Fruit fly (Drosophila melanogaster) whole organism, prepupa: ENCODE results near the gene Nup154.
A peak's percentile ranks its signal among the peaks of the same experiment; 100 is the strongest.

ENCODE experiments used
- Blimp-1 ChIP-seq: fragments of 200-800 bp; sonication (Bioruptor generic); optimal IDR thresholded peaks from 3 replicates; lab custom pipeline; 2017; ENCODE audit warnings: missing biosample characterization, missing genetic modification characterization, mild to moderate bottlenecking, moderate library complexity, missing genetic modification reagents
- CG10631 ChIP-seq: fragments of 200-800 bp; sonication (Bioruptor generic); optimal IDR thresholded peaks from 2 replicates; lab custom pipeline; 2016; ENCODE audit warnings: missing biosample characterization, missing genetic modification characterization
- CG10669 ChIP-seq: fragments of 200-800 bp; sonication (Bioruptor generic); optimal IDR thresholded peaks from 3 replicates; lab custom pipeline; 2018; ENCODE audit warnings: missing biosample characterization, mild to moderate bottlenecking, missing genetic modification characterization, moderate library complexity
- CG11762 ChIP-seq: fragments of 200-800 bp; sonication (Bioruptor generic); optimal IDR thresholded peaks from 3 replicates; lab custom pipeline; 2016; ENCODE audit warnings: missing biosample characterization, missing genetic modification characterization; ENCODE audit not compliant: insufficient read depth
- CG11902 ChIP-seq: fragments of 200-800 bp; sonication (Bioruptor generic); optimal IDR thresholded peaks from 3 replicates; lab custom pipeline; 2016; ENCODE audit warnings: missing biosample characterization, missing genetic modification characterization
- CG15336 ChIP-seq: fragments of 200-800 bp; sonication (Bioruptor generic); IDR thresholded peaks from 2 replicates; pipeline ENCODE4 v1.3.6; 2022; ENCODE audit warnings: missing biosample characterization, missing genetic modification characterization
- CG1621 ChIP-seq: fragments of 200-800 bp; sonication (Bioruptor generic); optimal IDR thresholded peaks from 3 replicates; lab custom pipeline; 2018; ENCODE audit warnings: missing biosample characterization, mild to moderate bottlenecking, missing genetic modification characterization
- CG16779 ChIP-seq: fragments of 200-800 bp; sonication (Bioruptor generic); optimal IDR thresholded peaks from 3 replicates; lab custom pipeline; 2017; ENCODE audit warnings: missing biosample characterization, mild to moderate bottlenecking, missing genetic modification characterization
- CG31627 ChIP-seq: fragments of 200-800 bp; sonication (Bioruptor generic); optimal IDR thresholded peaks from 3 replicates; lab custom pipeline; 2016; ENCODE audit warnings: missing biosample characterization, missing genetic modification characterization
- CG32006 ChIP-seq: fragments of 200-800 bp; sonication (Bioruptor generic); optimal IDR thresholded peaks from 3 replicates; lab custom pipeline; 2017; ENCODE audit warnings: missing biosample characterization, mild to moderate bottlenecking, missing genetic modification characterization
- CG34406 ChIP-seq: fragments of 200-800 bp; sonication (Bioruptor generic); optimal IDR thresholded peaks from 3 replicates; lab custom pipeline; 2016; ENCODE audit warnings: missing biosample characterization, missing genetic modification characterization
- CG3919 ChIP-seq: fragments of 200-800 bp; sonication (Bioruptor generic); optimal IDR thresholded peaks from 3 replicates; lab custom pipeline; 2016; ENCODE audit warnings: missing biosample characterization, missing genetic modification characterization
- CG4318 ChIP-seq: fragments of 200-800 bp; sonication (Bioruptor generic); optimal IDR thresholded peaks from 3 replicates; lab custom pipeline; 2017; ENCODE audit warnings: missing biosample characterization, mild to moderate bottlenecking, missing genetic modification characterization
- CG6163 ChIP-seq: fragments of 200-800 bp; sonication (Bioruptor generic); IDR thresholded peaks from 3 replicates; pipeline ENCODE4 v1.3.6; 2022; ENCODE audit warnings: missing biosample characterization, missing genetic modification characterization
- CG6276 ChIP-seq: fragments of 200-800 bp; sonication (Bioruptor generic); optimal IDR thresholded peaks from 2 replicates; lab custom pipeline; 2017; ENCODE audit warnings: missing biosample characterization, mild to moderate bottlenecking, missing genetic modification characterization
- CG6808 ChIP-seq: fragments of 200-800 bp; sonication (Bioruptor generic); optimal IDR thresholded peaks from 3 replicates; lab custom pipeline; 2017; ENCODE audit warnings: missing biosample characterization, missing genetic modification characterization, mild to moderate bottlenecking, moderate library complexity, missing genetic modification reagents
- CG7368 ChIP-seq: fragments of 200-800 bp; sonication (Bioruptor generic); optimal IDR thresholded peaks from 3 replicates; lab custom pipeline; 2016; ENCODE audit warnings: missing biosample characterization, missing genetic modification characterization
- CG8119 ChIP-seq: fragments of 200-800 bp; sonication (Bioruptor generic); IDR thresholded peaks from 3 replicates; pipeline ENCODE4 v1.3.6; 2022; ENCODE audit warnings: missing biosample characterization, missing genetic modification characterization
- CG8319 ChIP-seq: fragments of 200-800 bp; sonication (Bioruptor generic); optimal IDR thresholded peaks from 3 replicates; lab custom pipeline; 2016; ENCODE audit warnings: missing biosample characterization, missing genetic modification characterization
- CG9139 ChIP-seq: fragments of 200-800 bp; sonication (Bioruptor generic); optimal IDR thresholded peaks from 3 replicates; lab custom pipeline; 2017; ENCODE audit warnings: missing biosample characterization, mild to moderate bottlenecking, missing genetic modification characterization
- Eip75B ChIP-seq: fragments of 200-800 bp; sonication (Bioruptor generic); optimal IDR thresholded peaks from 3 replicates; lab custom pipeline; 2016; ENCODE audit warnings: missing biosample characterization, missing genetic modification characterization
- Eip78C ChIP-seq: fragments of 200-800 bp; sonication (Bioruptor generic); peaks from one replicate; lab custom pipeline; 2016; ENCODE audit warnings: missing biosample characterization, missing genetic modification characterization
- Eip93F ChIP-seq: fragments of 200-800 bp; sonication (Bioruptor generic); optimal IDR thresholded peaks from 2 replicates; lab custom pipeline; 2016; ENCODE audit warnings: missing biosample characterization, mild to moderate bottlenecking, missing genetic modification characterization
- Ets21C ChIP-seq: fragments of 200-800 bp; sonication (Bioruptor generic); optimal IDR thresholded peaks from 3 replicates; lab custom pipeline; 2016; ENCODE audit warnings: missing biosample characterization, missing genetic modification characterization
- Gug ChIP-seq: fragments of 200-800 bp; sonication (Bioruptor generic); IDR thresholded peaks from 2 replicates; pipeline ENCODE4 v1.3.6; 2022; ENCODE audit warnings: missing biosample characterization, missing genetic modification characterization
- Hr38 ChIP-seq: sonication (Bioruptor generic); optimal IDR thresholded peaks from 2 replicates; lab custom pipeline; 2016; ENCODE audit warnings: missing biosample characterization, missing genetic modification characterization
- Hr4 ChIP-seq: fragments of 200-800 bp; sonication (Bioruptor generic); optimal IDR thresholded peaks from 3 replicates; lab custom pipeline; 2016; ENCODE audit warnings: missing biosample characterization, missing genetic modification characterization
- Lpt ChIP-seq: fragments of 200-800 bp; sonication (Bioruptor generic); optimal IDR thresholded peaks from 3 replicates; lab custom pipeline; 2016; ENCODE audit warnings: missing biosample characterization, missing genetic modification characterization
- Met ChIP-seq: fragments of 200-800 bp; sonication (Bioruptor generic); optimal IDR thresholded peaks from 3 replicates; lab custom pipeline; 2016; ENCODE audit warnings: missing biosample characterization, missing genetic modification characterization
- OdsH ChIP-seq: fragments of 200-800 bp; sonication (Bioruptor generic); optimal IDR thresholded peaks from 3 replicates; lab custom pipeline; 2016; ENCODE audit warnings: missing biosample characterization, missing genetic modification characterization
- Smox ChIP-seq: fragments of 200-800 bp; sonication (Bioruptor generic); optimal IDR thresholded peaks from 3 replicates; lab custom pipeline; 2016; ENCODE audit warnings: missing biosample characterization, missing genetic modification characterization
- Sox102F ChIP-seq: fragments of 200-800 bp; sonication (Bioruptor generic); optimal IDR thresholded peaks from 2 replicates; lab custom pipeline; 2016; ENCODE audit warnings: missing biosample characterization, mild to moderate bottlenecking, missing genetic modification characterization
- Sox14 ChIP-seq: fragments of 200-800 bp; sonication (Bioruptor generic); optimal IDR thresholded peaks from 3 replicates; lab custom pipeline; 2016; ENCODE audit warnings: missing biosample characterization, missing genetic modification characterization
- Sox15 ChIP-seq: fragments of 200-800 bp; sonication (Bioruptor generic); optimal IDR thresholded peaks from 3 replicates; lab custom pipeline; 2016; ENCODE audit warnings: missing biosample characterization, missing genetic modification characterization
- achi ChIP-seq: fragments of 200-800 bp; sonication (Bioruptor generic); optimal IDR thresholded peaks from 3 replicates; lab custom pipeline; 2016; ENCODE audit warnings: missing biosample characterization, missing genetic modification characterization
- acj6 ChIP-seq: fragments of 200-800 bp; sonication (Bioruptor generic); optimal IDR thresholded peaks from 3 replicates; lab custom pipeline; 2016; ENCODE audit warnings: missing biosample characterization, missing genetic modification characterization
- dac ChIP-seq: fragments of 200-800 bp; sonication (Bioruptor generic); optimal IDR thresholded peaks from 2 replicates; lab custom pipeline; 2017; ENCODE audit warnings: missing biosample characterization, mild to moderate bottlenecking, missing genetic modification characterization
- dsx ChIP-seq: fragments of 200-800 bp; optimal IDR thresholded peaks from 3 replicates; lab custom pipeline; 2019; ENCODE audit warnings: missing biosample characterization, mild to moderate bottlenecking, missing genetic modification characterization, moderate library complexity; ENCODE audit not compliant: poor library complexity, severe bottlenecking
- eg ChIP-seq: fragments of 200-800 bp; sonication (Bioruptor generic); IDR thresholded peaks from 3 replicates; pipeline ENCODE4 v1.3.6; 2022; ENCODE audit warnings: missing biosample characterization, missing genetic modification characterization
- esn ChIP-seq: fragments of 200-800 bp; sonication (Bioruptor generic); optimal IDR thresholded peaks from 2 replicates; lab custom pipeline; 2016; ENCODE audit warnings: missing biosample characterization, mild to moderate bottlenecking, missing genetic modification characterization, moderate library complexity
- fd85E ChIP-seq: fragments of 200-800 bp; sonication (Bioruptor generic); optimal IDR thresholded peaks from 3 replicates; lab custom pipeline; 2016; ENCODE audit warnings: missing biosample characterization, missing genetic modification characterization
- fkh ChIP-seq: fragments of 200-800 bp; sonication (Bioruptor generic); optimal IDR thresholded peaks from 3 replicates; lab custom pipeline; 2017; ENCODE audit warnings: missing biosample characterization, mild to moderate bottlenecking, missing genetic modification characterization, moderate library complexity
- lz ChIP-seq: fragments of 200-800 bp; sonication (Bioruptor generic); optimal IDR thresholded peaks from 3 replicates; lab custom pipeline; 2016; ENCODE audit warnings: missing biosample characterization, missing genetic modification characterization
- net ChIP-seq: fragments of 200-800 bp; sonication (Bioruptor generic); optimal IDR thresholded peaks from 3 replicates; lab custom pipeline; 2016; ENCODE audit warnings: missing biosample characterization, missing genetic modification characterization
- spab ChIP-seq: fragments of 200-800 bp; sonication (Bioruptor generic); optimal IDR thresholded peaks from 2 replicates; lab custom pipeline; 2017; ENCODE audit warnings: missing biosample characterization, mild to moderate bottlenecking, missing genetic modification characterization, missing genetic modification reagents
- ss ChIP-seq, 2 experiments: fragments of 200-800 bp; sonication (Bioruptor generic); optimal IDR thresholded peaks; 2 replicates in 1 of 2; 3 replicates in 1 of 2; lab custom pipeline; 2017 to 2018; ENCODE audit warnings: mild to moderate bottlenecking in 2 of 2, missing biosample characterization in 2 of 2, missing genetic modification characterization in 2 of 2, moderate library complexity in 1 of 2

Nup154 gene

DNA sequence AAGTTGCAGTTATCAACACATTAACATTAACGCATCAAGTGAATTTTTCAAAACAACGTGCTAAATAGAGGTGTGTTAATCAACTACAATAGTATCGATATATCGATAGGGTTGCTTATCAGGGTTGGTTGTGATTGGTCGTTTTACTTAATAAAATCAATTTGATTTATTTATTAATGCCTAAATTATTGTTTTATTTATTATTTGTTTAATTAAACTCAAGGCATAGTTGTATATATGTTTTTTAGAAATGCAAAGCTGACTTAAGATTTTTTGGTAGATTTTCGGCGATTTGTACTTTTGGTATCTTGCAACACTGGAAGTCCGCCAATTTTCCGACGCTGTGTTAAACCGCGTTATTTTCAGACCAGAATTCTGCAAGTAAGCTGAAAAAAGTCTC lies 6.4 kb downstream of the Nup154 start, which contains the start of the genes Art8 and dUTPase (continued):
- TF ChIP-seq esn (GFP tag; lab: Kevin White, UChicago) (peak; percentile 73), CG1621 (peak; percentile 13), fkh (GFP tag; lab: Kevin White, UChicago) (no peak), CG11762 (peak; percentile 39), dsx (GFP tag; lab: Kevin White, UChicago) (peak; percentile 52), Eip78C (GFP tag; lab: Kevin White, UChicago) (peak; percentile 85), Sox15 (GFP tag; lab: Kevin White, UChicago) (peak; percentile 35), CG10669 (GFP tag; lab: Kevin White, UChicago) (peak; percentile 38), CG8319 (peak; percentile 19), Ets21C (GFP tag; lab: Kevin White, UChicago) (no peak), CG6163 (GFP tag; lab: Robert Waterston, UW) (0 out of 3 replicates have a peak, but pooled peaks have one; percentile 19), CG15336 (0 out of 2 replicates have a peak, but pooled peaks have one; percentile 32), OdsH (GFP tag; lab: Kevin White, UChicago) (peak; percentile 65), fd85E (GFP tag; lab: Kevin White, UChicago) (no peak), Smox (no peak), dac (no peak), CG16779 (tag; lab: Kevin White, UChicago) (no peak), CG4318 (GFP tag; lab: Kevin White, UChicago) (no peak), Hr38 (GFP tag; lab: Kevin White, UChicago) (no peak), CG6276 (no peak), Eip75B (GFP tag; lab: Kevin White, UChicago) (no peak), Met (GFP tag; lab: Kevin White, UChicago) (peak; percentile 66)

DNA sequence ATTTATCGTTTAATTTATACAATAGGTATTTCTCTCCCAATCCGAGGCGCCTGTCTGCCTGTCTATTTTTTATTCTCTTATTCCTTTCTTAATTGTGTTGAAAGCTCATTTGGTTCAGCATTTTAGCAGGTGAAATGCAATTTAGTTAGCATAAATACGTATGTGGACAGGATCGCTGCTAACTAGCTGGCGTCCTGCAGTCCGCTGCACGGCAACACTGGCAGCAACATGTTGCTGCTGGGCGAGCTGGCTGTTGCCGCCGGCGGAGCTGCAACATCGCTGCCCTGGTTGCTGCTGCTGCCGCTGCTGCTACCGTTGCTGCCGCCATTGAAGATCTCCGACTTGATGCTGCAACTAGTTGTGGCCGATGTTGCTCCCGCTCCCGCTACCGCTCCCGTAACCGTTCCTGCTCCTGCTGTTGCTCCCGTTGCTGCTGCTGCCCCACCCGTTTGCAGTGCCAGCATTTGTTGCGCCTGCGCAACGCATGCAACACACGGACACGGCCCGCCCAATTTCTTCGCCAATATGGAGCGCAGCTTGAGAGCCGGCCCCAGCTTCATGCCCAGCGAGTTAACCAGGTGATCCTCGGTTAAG lies 9.5 kb downstream of the Nup154 start:
- TF ChIP-seq OdsH (GFP tag; lab: Kevin White, UChicago) = no peak
- no peak for TF ChIP-seq Blimp-1
- TF ChIP-seq acj6 = no peak
- no peak for TF ChIP-seq CG11762
- TF ChIP-seq CG9139 = no peak
- no peak for TF ChIP-seq Sox14
- TF ChIP-seq CG8119 = no peak
- TF ChIP-seq CG1621 = no peak
- TF ChIP-seq achi (GFP tag; lab: Kevin White, UChicago) = no peak
- no peak for TF ChIP-seq lz

DNA sequence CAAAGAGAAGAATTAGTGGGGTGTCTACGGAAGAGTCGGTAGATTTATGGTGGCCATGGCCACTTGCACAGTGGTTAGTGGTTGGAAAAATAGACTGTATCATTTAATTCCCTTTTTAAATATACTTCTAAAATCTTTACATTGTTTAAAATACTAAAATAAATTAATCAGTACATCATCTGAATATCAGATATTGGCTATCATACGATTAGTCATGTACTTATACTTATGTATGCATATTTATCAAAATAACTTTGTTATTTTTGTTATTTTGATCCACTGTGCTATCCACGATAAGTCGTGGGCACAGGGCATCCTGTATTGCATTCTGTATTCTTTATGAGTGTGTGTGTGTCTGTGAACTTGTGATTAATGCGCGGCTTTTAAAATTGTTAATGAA lies 10.1 kb downstream of the Nup154 start:
- TF ChIP-seq net = no peak
- TF ChIP-seq ss (GFP tag; optimal IDR thresholded peaks at IDR 0.05; lab: Kevin White, UChicago) = peak; percentile 37 to 42
- TF ChIP-seq Sox15 (GFP tag; lab: Kevin White, UChicago) = no peak
- peak; percentile 62 for TF ChIP-seq esn (GFP tag; lab: Kevin White, UChicago)
- TF ChIP-seq CG31627 (GFP tag; lab: Kevin White, UChicago) = no peak
- peak; percentile 48 for TF ChIP-seq CG34406 (GFP tag; lab: Kevin White, UChicago)
- TF ChIP-seq CG10631 (GFP tag; lab: Kevin White, UChicago) = peak; percentile 60
- TF ChIP-seq CG7368 (GFP tag; lab: Kevin White, UChicago) = no peak
- TF ChIP-seq spab = peak; percentile 37
- TF ChIP-seq Lpt (GFP tag; lab: Kevin White, UChicago) = peak; percentile 37
- TF ChIP-seq lz = no peak
- TF ChIP-seq CG11902 (GFP tag; lab: Kevin White, UChicago) = no peak
- no peak for TF ChIP-seq CG9139
- peak; percentile 51 for TF ChIP-seq Hr4 (GFP tag; lab: Kevin White, UChicago)
- no peak for TF ChIP-seq Eip93F (GFP tag; lab: Kevin White, UChicago)
- no peak for TF ChIP-seq Ets21C (GFP tag; lab: Kevin White, UChicago)
- TF ChIP-seq CG32006 = peak; percentile 75
- TF ChIP-seq CG11762 = no peak
- peak; percentile 86 for TF ChIP-seq Eip78C (GFP tag; lab: Kevin White, UChicago)
- peak; percentile 66 for TF ChIP-seq achi (GFP tag; lab: Kevin White, UChicago)
- peak; percentile 20 for TF ChIP-seq CG3919 (GFP tag; lab: Kevin White, UChicago)
- peak; percentile 35 for TF ChIP-seq Sox14
- TF ChIP-seq eg (GFP tag; lab: Robert Waterston, UW) = no peak
- TF ChIP-seq Hr38 (GFP tag; lab: Kevin White, UChicago) = no peak
- no peak for TF ChIP-seq Gug
- TF ChIP-seq Sox102F (GFP tag; lab: Kevin White, UChicago) = no peak
- no peak for TF ChIP-seq CG6276
- peak; percentile 60 for TF ChIP-seq acj6
- TF ChIP-seq Met (GFP tag; lab: Kevin White, UChicago) = peak; percentile 51
- peak; percentile 64; the same call in 2 of the 3 replicates for TF ChIP-seq CG8119
- TF ChIP-seq CG6808 (GFP tag; lab: Kevin White, UChicago) = peak; percentile 69
- TF ChIP-seq dsx (GFP tag; lab: Kevin White, UChicago) = peak; percentile 46
